Fruit fly (Drosophila melanogaster): ENCODE measurements around the gene CG7326.
A peak's percentile ranks its signal among the peaks of the same experiment; 100 is the strongest.

CG7326 gene

DNA sequence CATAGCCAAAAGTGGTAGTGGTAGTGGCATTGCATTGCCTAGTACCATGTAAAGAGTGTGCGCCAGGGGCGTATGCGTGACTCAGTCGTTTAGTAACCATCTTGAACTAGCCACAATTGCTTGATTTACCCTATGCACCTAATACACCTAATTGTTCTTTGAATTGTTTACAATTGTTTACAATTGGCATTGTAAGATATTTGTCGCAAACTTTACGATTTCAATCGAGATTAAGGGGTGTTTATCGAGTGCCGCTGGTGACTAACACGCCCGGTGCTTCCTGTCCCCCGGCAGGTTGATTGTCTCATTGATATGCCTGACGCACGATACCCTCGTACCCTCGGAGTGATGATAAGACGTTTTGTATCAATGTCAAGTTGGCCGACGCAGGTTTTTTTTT, 26.5 kb downstream of the CG7326 start (continued):
- no peak for TF ChIP-seq ERR (GFP tag; optimal IDR thresholded peaks at IDR 0.05)
- TF ChIP-seq CkIIα-i1 (GFP tag; IDR thresholded peaks at IDR 0.05), result no peak
- TF ChIP-seq BEAF-32 (GFP tag; optimal IDR thresholded peaks at IDR 0.05), result no peak
- TF ChIP-seq CG2116 (GFP tag; optimal IDR thresholded peaks at IDR 0.05), result no peak
- no peak for TF ChIP-seq inv (GFP tag; IDR thresholded peaks at IDR 0.05; ENCODE audit: partially characterized antibody)
- TF ChIP-seq NfI (GFP tag; optimal IDR thresholded peaks at IDR 0.05), result peak; percentile 24
- TF ChIP-seq org-1 (GFP tag; optimal IDR thresholded peaks at IDR 0.05), result peak; percentile 2
- TF ChIP-seq Hr51 (GFP tag; optimal IDR thresholded peaks at IDR 0.05), result peak in 1 of 2 experiments; percentile 75
- no peak for TF ChIP-seq CG8478 (optimal IDR thresholded peaks at IDR 0.05)
- no peak for TF ChIP-seq mld (GFP tag; IDR thresholded peaks at IDR 0.05; ENCODE audit: partially characterized antibody)
- peak; percentile 35; the same call in 1 of the 2 replicates for TF ChIP-seq sob (GFP tag; IDR thresholded peaks at IDR 0.05)
- no peak for TF ChIP-seq Lhr (GFP tag; optimal IDR thresholded peaks at IDR 0.05)
- TF ChIP-seq Deaf1 (tag; optimal IDR thresholded peaks at IDR 0.05), result no peak
- TF ChIP-seq bsh (GFP tag; optimal IDR thresholded peaks at IDR 0.05), result peak in 1 of 2 experiments; percentile 42
- TF ChIP-seq CG7963 (GFP tag; IDR thresholded peaks at IDR 0.05; ENCODE audit: partially characterized antibody), result no peak
- no peak for TF ChIP-seq Meics (GFP tag; optimal IDR thresholded peaks at IDR 0.05)
- TF ChIP-seq CG11696 (GFP tag; IDR thresholded peaks at IDR 0.05), result no peak
- TF ChIP-seq Rfx (GFP tag; IDR thresholded peaks at IDR 0.05), result peak; percentile 66
- TF ChIP-seq CG4854 (GFP tag; optimal IDR thresholded peaks at IDR 0.05), result no peak
- TF ChIP-seq CG8944 (GFP tag; optimal IDR thresholded peaks at IDR 0.05), result peak; percentile 33
- TF ChIP-seq MESR4 (GFP tag; optimal IDR thresholded peaks at IDR 0.05), result no peak
- no peak for TF ChIP-seq sim (GFP tag; IDR thresholded peaks at IDR 0.05)
- no peak for TF ChIP-seq CG16863 (GFP tag; optimal IDR thresholded peaks at IDR 0.05)
- TF ChIP-seq bowl (GFP tag; IDR thresholded peaks at IDR 0.05), result no peak
- TF ChIP-seq CG11247 (GFP tag; IDR thresholded peaks at IDR 0.05), result no peak; the same call in 1 of the 2 replicates
- TF ChIP-seq bab2 (GFP tag; optimal IDR thresholded peaks at IDR 0.05), result peak; percentile 33
- TF ChIP-seq HLH3B (GFP tag; IDR thresholded peaks at IDR 0.05), result no peak
- TF ChIP-seq CG13123 (GFP tag; optimal IDR thresholded peaks at IDR 0.05), result no peak
- TF ChIP-seq Dek (tag; optimal IDR thresholded peaks at IDR 0.05), result peak; percentile 16
- no peak for TF ChIP-seq vnd (GFP tag; IDR thresholded peaks at IDR 0.05; ENCODE audit: partially characterized antibody)
- no peak for TF ChIP-seq ab (GFP tag; optimal IDR thresholded peaks at IDR 0.05)
- TF ChIP-seq fru (optimal IDR thresholded peaks at IDR 0.05), result no peak
- TF ChIP-seq CG17612 (GFP tag; IDR thresholded peaks at IDR 0.05), result no peak
- peak; percentile 66 for TF ChIP-seq gem (tag; optimal IDR thresholded peaks at IDR 0.05)
- TF ChIP-seq CG8290 (GFP tag; optimal IDR thresholded peaks at IDR 0.05), result no peak
- peak in 1 of 2 experiments; percentile 77 for TF ChIP-seq CG8290 (tag; optimal IDR thresholded peaks at IDR 0.05)
- no peak for TF ChIP-seq tx (GFP tag; optimal IDR thresholded peaks at IDR 0.05)
- no peak for TF ChIP-seq CG17186 (GFP tag; optimal IDR thresholded peaks at IDR 0.05)
- no peak for TF ChIP-seq Ravus (GFP tag; IDR thresholded peaks at IDR 0.05)
- TF ChIP-seq CG14710 (tag; optimal IDR thresholded peaks at IDR 0.05), result no peak
- peak; percentile 83 for TF ChIP-seq sens (GFP tag)
- no peak for TF ChIP-seq tin (GFP tag; optimal IDR thresholded peaks at IDR 0.05)
- TF ChIP-seq CG5180 (GFP tag; optimal IDR thresholded peaks at IDR 0.05), result peak; percentile 9
- no peak for TF ChIP-seq B-H1 (GFP tag; IDR thresholded peaks at IDR 0.05)
- TF ChIP-seq aop (GFP tag; IDR thresholded peaks at IDR 0.05), result no peak
- TF ChIP-seq vfl (GFP tag; optimal IDR thresholded peaks at IDR 0.05), result no peak
- no peak for TF ChIP-seq Usf (GFP tag; optimal IDR thresholded peaks at IDR 0.05)
- TF ChIP-seq Awh (GFP tag; IDR thresholded peaks at IDR 0.05), result no peak
- TF ChIP-seq CG7372 (GFP tag; IDR thresholded peaks at IDR 0.05), result no peak
- no peak for TF ChIP-seq HLHmδ (GFP tag; optimal IDR thresholded peaks at IDR 0.05)
- no peak for TF ChIP-seq Opbp (GFP tag; IDR thresholded peaks at IDR 0.05; ENCODE audit: partially characterized antibody)
- no peak for TF ChIP-seq CG33557 (GFP tag; optimal IDR thresholded peaks at IDR 0.05)
